Worm (Caenorhabditis elegans) whole organism, late embryonic: Measurements from ENCODE around the gene C45G9.14.

Experiments
- C08G9.2 ChIP-seq: sonication (generic microtip); optimal IDR thresholded peaks from 2 replicates; lab custom pipeline; 2016; ENCODE audit warnings: mild to moderate bottlenecking, missing genetic modification characterization, moderate library complexity, missing compliant biosample characterization
- C38D4.7 ChIP-seq: fragments of 200-800 bp; sonication (Bioruptor generic); optimal IDR thresholded peaks from 2 replicates; lab custom pipeline; 2018; ENCODE audit warnings: mild to moderate bottlenecking, missing genetic modification characterization, moderate library complexity, missing compliant biosample characterization
- K02D7.2 ChIP-seq: sonication (generic microtip); optimal IDR thresholded peaks from 2 replicates; lab custom pipeline; 2017; ENCODE audit warnings: mild to moderate bottlenecking, missing genetic modification characterization, missing compliant biosample characterization
- K09A11.1 ChIP-seq: sonication (generic microtip); optimal IDR thresholded peaks from 2 replicates; lab custom pipeline; 2017; ENCODE audit warnings: antibody characterized with exemption, mild to moderate bottlenecking, missing genetic modification characterization, missing compliant biosample characterization; ENCODE audit not compliant: insufficient read depth
- T23F11.4 ChIP-seq: fragments of 200-800 bp; sonication (Bioruptor generic); optimal IDR thresholded peaks from 2 replicates; lab custom pipeline; 2018; ENCODE audit warnings: mild to moderate bottlenecking, missing genetic modification characterization, missing compliant biosample characterization
- Y22D7AL.16 ChIP-seq: sonication (generic microtip); optimal IDR thresholded peaks from 2 replicates; lab custom pipeline; 2016; ENCODE audit warnings: missing genetic modification characterization, missing compliant biosample characterization
- ahr-1 ChIP-seq: sonication (generic microtip); optimal IDR thresholded peaks from 2 replicates; lab custom pipeline; 2016; ENCODE audit warnings: missing genetic modification characterization, missing compliant biosample characterization
- ceh-18 ChIP-seq: sonication (generic microtip); optimal IDR thresholded peaks from 2 replicates; lab custom pipeline; 2016; ENCODE audit warnings: missing genetic modification characterization, missing compliant biosample characterization
- ceh-19 ChIP-seq: fragments of 200-800 bp; sonication (Bioruptor generic); optimal IDR thresholded peaks from 2 replicates; lab custom pipeline; 2018; ENCODE audit warnings: mild to moderate bottlenecking, missing genetic modification characterization, missing compliant biosample characterization
- ceh-24 ChIP-seq: sonication (generic microtip); optimal IDR thresholded peaks from 2 replicates; lab custom pipeline; 2016; ENCODE audit warnings: mild to moderate bottlenecking, missing genetic modification characterization, missing compliant biosample characterization
- ceh-45 ChIP-seq: fragments of 200-800 bp; sonication (Bioruptor generic); IDR thresholded peaks from 2 replicates; pipeline ENCODE4 v1.3.6; 2022; ENCODE audit warnings: missing genetic modification reagents, missing genetic modification characterization, missing compliant biosample characterization
- ceh-48 ChIP-seq: sonication (generic microtip); optimal IDR thresholded peaks from 2 replicates; lab custom pipeline; 2016; ENCODE audit warnings: missing genetic modification characterization, inconsistent platforms, missing compliant biosample characterization
- che-1 ChIP-seq: sonication (generic microtip); optimal IDR thresholded peaks from 2 replicates; lab custom pipeline; 2016; ENCODE audit warnings: mild to moderate bottlenecking, missing genetic modification characterization, missing compliant biosample characterization
- dmd-4 ChIP-seq: sonication (generic microtip); optimal IDR thresholded peaks from 2 replicates; lab custom pipeline; 2016; ENCODE audit warnings: borderline replicate concordance, missing genetic modification characterization, missing compliant biosample characterization
- dve-1 ChIP-seq: sonication (generic microtip); optimal IDR thresholded peaks from 2 replicates; lab custom pipeline; 2017; ENCODE audit warnings: antibody characterized with exemption, mild to moderate bottlenecking, missing genetic modification characterization, missing compliant biosample characterization
- elt-2 ChIP-seq: sonication (generic microtip); optimal IDR thresholded peaks from 2 replicates; lab custom pipeline; 2016; ENCODE audit warnings: missing genetic modification reagents, missing genetic modification characterization, missing compliant biosample characterization
- elt-4 ChIP-seq: sonication (generic microtip); optimal IDR thresholded peaks from 2 replicates; lab custom pipeline; 2016; ENCODE audit warnings: missing genetic modification characterization, missing compliant biosample characterization
- ets-4 ChIP-seq: sonication (generic microtip); optimal IDR thresholded peaks from 2 replicates; lab custom pipeline; 2016; ENCODE audit warnings: missing genetic modification characterization, missing compliant biosample characterization
- eyg-1 ChIP-seq: sonication (generic microtip); optimal IDR thresholded peaks from 2 replicates; lab custom pipeline; 2016; ENCODE audit warnings: missing genotype, missing genetic modification characterization, missing compliant biosample characterization
- fax-1 ChIP-seq: sonication (generic microtip); optimal IDR thresholded peaks from 2 replicates; lab custom pipeline; 2016; ENCODE audit warnings: missing genotype, missing genetic modification characterization, missing compliant biosample characterization
- fkh-6 ChIP-seq: sonication (generic microtip); optimal IDR thresholded peaks from 2 replicates; lab custom pipeline; 2016; ENCODE audit warnings: missing genetic modification characterization, missing compliant biosample characterization
- gmeb-2 ChIP-seq: sonication (generic microtip); optimal IDR thresholded peaks from 2 replicates; lab custom pipeline; 2016; ENCODE audit warnings: missing genetic modification characterization, inconsistent platforms, missing compliant biosample characterization
- hlh-13 ChIP-seq: fragments of 200-800 bp; sonication (Bioruptor generic); optimal IDR thresholded peaks from 2 replicates; lab custom pipeline; 2018; ENCODE audit warnings: mild to moderate bottlenecking, missing genetic modification characterization, missing compliant biosample characterization
- hlh-15 ChIP-seq: sonication (generic microtip); optimal IDR thresholded peaks from 2 replicates; lab custom pipeline; 2016; ENCODE audit warnings: missing genetic modification characterization, missing compliant biosample characterization
- hlh-30 ChIP-seq: sonication (generic microtip); optimal IDR thresholded peaks from 2 replicates; lab custom pipeline; 2017; ENCODE audit warnings: antibody characterized with exemption, missing genetic modification characterization, missing compliant biosample characterization; ENCODE audit not compliant: insufficient read depth
- hlh-8 ChIP-seq: sonication (generic microtip); optimal IDR thresholded peaks from 2 replicates; lab custom pipeline; 2016; ENCODE audit warnings: missing genotype, missing genetic modification characterization, missing compliant biosample characterization
- lin-11 ChIP-seq: fragments of 200-800 bp; sonication (Bioruptor generic); optimal IDR thresholded peaks from 2 replicates; lab custom pipeline; 2018; ENCODE audit warnings: mild to moderate bottlenecking, missing genetic modification characterization, missing compliant biosample characterization
- madf-2 ChIP-seq: sonication (generic microtip); optimal IDR thresholded peaks from 2 replicates; lab custom pipeline; 2017; ENCODE audit warnings: missing genetic modification characterization, missing compliant biosample characterization
- npax-4 ChIP-seq: sonication (generic microtip); optimal IDR thresholded peaks from 2 replicates; lab custom pipeline; 2016; ENCODE audit warnings: missing genetic modification characterization, missing compliant biosample characterization
- pag-3 ChIP-seq: sonication (generic microtip); optimal IDR thresholded peaks from 2 replicates; lab custom pipeline; 2016; ENCODE audit warnings: missing compliant biosample characterization, missing genetic modification characterization, borderline replicate concordance
- pqm-1 ChIP-seq: sonication (generic microtip); optimal IDR thresholded peaks from 2 replicates; lab custom pipeline; 2016; ENCODE audit warnings: missing genetic modification characterization, missing compliant biosample characterization
- pros-1 ChIP-seq: fragments of 150-350 bp; optimal IDR thresholded peaks from 2 replicates; lab custom pipeline; 2014; ENCODE audit warnings: missing biosample characterization, missing genetic modification reagents, missing genetic modification characterization
- ref-2 ChIP-seq: sonication (generic microtip); optimal IDR thresholded peaks from 2 replicates; lab custom pipeline; 2016; ENCODE audit warnings: missing genetic modification characterization, missing compliant biosample characterization
- rnt-1 ChIP-seq: sonication (generic microtip); optimal IDR thresholded peaks from 2 replicates; lab custom pipeline; 2016; ENCODE audit warnings: missing genetic modification characterization, missing compliant biosample characterization
- syd-9 ChIP-seq: sonication (generic microtip); optimal IDR thresholded peaks from 2 replicates; lab custom pipeline; 2016; ENCODE audit warnings: mild to moderate bottlenecking, missing genetic modification characterization, moderate library complexity, missing compliant biosample characterization
- tbx-2 ChIP-seq: sonication (generic microtip); optimal IDR thresholded peaks from 2 replicates; lab custom pipeline; 2016; ENCODE audit warnings: missing genetic modification characterization, missing compliant biosample characterization
- tbx-7 ChIP-seq: sonication (generic microtip); optimal IDR thresholded peaks from 2 replicates; lab custom pipeline; 2016; ENCODE audit warnings: missing genotype, missing genetic modification characterization, missing compliant biosample characterization
- unc-3 ChIP-seq, 2 experiments: fragments of 200-800 bp in 1 of 2; sonication (Bioruptor generic) in 1 of 2; sonication (generic microtip) in 1 of 2; conservative IDR thresholded peaks in 1 of 2; optimal IDR thresholded peaks in 1 of 2; 2 replicates each; pipeline versions ENCODE4 v1.3.6 to Lab custom; 2016 to 2022; ENCODE audit warnings: missing compliant biosample characterization in 2 of 2, missing genetic modification characterization in 2 of 2, missing genetic modification reagents in 1 of 2
- unc-42 ChIP-seq: sonication (generic microtip); optimal IDR thresholded peaks from 2 replicates; lab custom pipeline; 2016; ENCODE audit warnings: missing genotype, missing genetic modification characterization, missing compliant biosample characterization
- unc-86 ChIP-seq: sonication (generic microtip); optimal IDR thresholded peaks from 2 replicates; lab custom pipeline; 2016; ENCODE audit warnings: missing genetic modification characterization, missing compliant biosample characterization
- zip-5 ChIP-seq: sonication (generic microtip); optimal IDR thresholded peaks from 2 replicates; lab custom pipeline; 2016; ENCODE audit warnings: missing genetic modification characterization, missing compliant biosample characterization
- ztf-16 ChIP-seq: sonication (generic microtip); optimal IDR thresholded peaks from 2 replicates; lab custom pipeline; 2017; ENCODE audit warnings: missing genetic modification characterization, missing compliant biosample characterization

C45G9.14 gene

ce11 chrIII:5031375-5031836 is 13.4 kb upstream of the C45G9.14 start (continued):
- TF ChIP-seq ceh-45 (GFP tag; lab: Robert Waterston, UW) (peak; percentile 87), hlh-13 (peak; percentile 78), unc-86 (tag; lab: Kevin White, UChicago) (peak; percentile 75), dmd-4 (tag; lab: Kevin White, UChicago) (peak; percentile 92), gmeb-2 (tag; lab: Kevin White, UChicago) (peak; percentile 67), fkh-6 (tag; lab: Kevin White, UChicago) (peak; percentile 88), ref-2 (tag; lab: Kevin White, UChicago) (peak; percentile 91), tbx-2 (tag; lab: Kevin White, UChicago) (peak; percentile 91), ceh-19 (peak; percentile 90), eyg-1 (tag; lab: Kevin White, UChicago) (peak; percentile 80), fax-1 (tag; lab: Kevin White, UChicago) (peak; percentile 81), elt-4 (tag; lab: Kevin White, UChicago) (peak; percentile 76), npax-4 (tag; lab: Kevin White, UChicago) (peak; percentile 57), C08G9.2 (tag; lab: Kevin White, UChicago) (peak; percentile 86), T23F11.4 (GFP tag; lab: Kevin White, UChicago) (peak; percentile 93), lin-11 (tag; lab: Kevin White, UChicago) (peak; percentile 77), C38D4.7 (GFP tag; lab: Kevin White, UChicago) (peak; percentile 78), ets-4 (tag; lab: Kevin White, UChicago) (peak; percentile 97), ceh-48 (tag; lab: Kevin White, UChicago) (peak; percentile 67), che-1 (peak; percentile 85), dve-1 (tag; lab: Kevin White, UChicago) (peak; percentile 84), hlh-30 (tag; lab: Kevin White, UChicago) (peak; percentile 47), ahr-1 (tag; lab: Kevin White, UChicago) (peak; percentile 11), madf-2 (tag; lab: Kevin White, UChicago) (peak; percentile 50), ceh-24 (peak; percentile 87), unc-3 (GFP tag; conservative IDR thresholded peaks at IDR 0.05; lab: Robert Waterston, UW) (peak; percentile 67), unc-3 (tag; optimal IDR thresholded peaks at IDR 0.05; lab: Kevin White, UChicago) (peak; percentile 91), elt-2 (tag; lab: Kevin White, UChicago) (peak; percentile 95), rnt-1 (peak; percentile 83), unc-42 (tag; lab: Kevin White, UChicago) (peak; percentile 69), K02D7.2 (tag; lab: Kevin White, UChicago) (peak; percentile 86), ceh-18 (tag; lab: Kevin White, UChicago) (peak; percentile 92), tbx-7 (tag; lab: Kevin White, UChicago) (peak; percentile 55), Y22D7AL.16 (tag; lab: Kevin White, UChicago) (peak; percentile 38), hlh-15 (tag; lab: Kevin White, UChicago) (peak; percentile 54), K09A11.1 (peak; percentile 39), zip-5 (tag; lab: Kevin White, UChicago) (peak; percentile 54)

ce11 chrIII:5036158-5036557 is 8.7 kb upstream of the C45G9.14 start, which contains the start of gene C45G9.6:
C45G9.6 (plus strand) TSS chrIII:5036458.
- TF ChIP-seq npax-4 (tag; lab: Kevin White, UChicago), result no peak
- no peak for TF ChIP-seq syd-9 (tag; lab: Kevin White, UChicago)
- TF ChIP-seq hlh-13, result no peak
- TF ChIP-seq ztf-16, result no peak
- TF ChIP-seq elt-2 (tag; lab: Kevin White, UChicago), result no peak
- TF ChIP-seq hlh-8 (tag; lab: Kevin White, UChicago), result no peak
- no peak for TF ChIP-seq pros-1 (tag; lab: Kevin White, UChicago)
- TF ChIP-seq hlh-30 (tag; lab: Kevin White, UChicago), result no peak
- TF ChIP-seq K02D7.2 (tag; lab: Kevin White, UChicago), result no peak
- no peak for TF ChIP-seq pqm-1 (tag; lab: Kevin White, UChicago)
- no peak for TF ChIP-seq unc-3 (GFP tag; conservative IDR thresholded peaks at IDR 0.05; lab: Robert Waterston, UW)
- TF ChIP-seq unc-3 (tag; optimal IDR thresholded peaks at IDR 0.05; lab: Kevin White, UChicago), result no peak
- no peak for TF ChIP-seq ceh-48 (tag; lab: Kevin White, UChicago)
- TF ChIP-seq che-1, result no peak
- no peak for TF ChIP-seq madf-2 (tag; lab: Kevin White, UChicago)
- no peak for TF ChIP-seq Y22D7AL.16 (tag; lab: Kevin White, UChicago)
- no peak for TF ChIP-seq ets-4 (tag; lab: Kevin White, UChicago)
- no peak for TF ChIP-seq pag-3 (tag; lab: Kevin White, UChicago)
